Worm (Caenorhabditis elegans): ENCODE measurements around the gene gly-20.
"Not testable (repeated sequence)": the region's sequence is repeated elsewhere in the genome, so short reads cannot be mapped to it uniquely, and the experiment has no call there.

DNA sequence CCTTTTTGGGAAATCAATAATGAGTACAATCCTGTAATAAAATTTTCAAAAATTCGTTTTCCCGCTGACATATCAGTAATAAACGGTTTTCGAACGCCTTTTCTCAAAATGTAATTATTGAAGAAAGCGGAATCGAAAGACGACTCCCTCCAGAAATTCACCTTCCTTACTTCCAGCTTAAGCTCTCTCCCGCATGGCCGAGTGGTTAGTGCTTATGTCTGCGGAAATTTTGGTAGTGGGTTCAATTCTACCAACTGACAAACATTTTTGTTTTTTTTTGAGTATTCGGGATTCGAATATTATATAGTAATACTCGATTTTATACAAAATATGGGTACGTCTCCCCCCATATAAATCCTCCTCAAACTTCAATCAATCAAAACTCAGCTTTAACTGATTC lies 49.4 kb downstream of the gly-20 start:
- not testable (repeated sequence) for TF ChIP-seq snpc-4 (GFP tag; optimal IDR thresholded peaks at IDR 0.05); snpc-4 (tag; optimal IDR thresholded peaks at IDR 0.05); unc-130 (GFP tag; optimal IDR thresholded peaks at IDR 0.05); ceh-40 (GFP tag; IDR thresholded peaks at IDR 0.05)
